Worm (Caenorhabditis elegans) whole organism, late embryonic: Measurements from ENCODE around the gene str-103.

ENCODE experiments used
- F13H6.1 ChIP-seq: sonication (generic microtip); optimal IDR thresholded peaks from 2 replicates; lab custom pipeline; 2016; ENCODE audit warnings: missing genetic modification characterization, missing compliant biosample characterization
- K02D7.2 ChIP-seq: sonication (generic microtip); optimal IDR thresholded peaks from 2 replicates; lab custom pipeline; 2017; ENCODE audit warnings: mild to moderate bottlenecking, missing genetic modification characterization, missing compliant biosample characterization
- K09A11.1 ChIP-seq: sonication (generic microtip); optimal IDR thresholded peaks from 2 replicates; lab custom pipeline; 2017; ENCODE audit warnings: antibody characterized with exemption, mild to moderate bottlenecking, missing genetic modification characterization, missing compliant biosample characterization; ENCODE audit not compliant: insufficient read depth
- ceh-31 ChIP-seq: sonication (generic microtip); optimal IDR thresholded peaks from 2 replicates; lab custom pipeline; 2016; ENCODE audit warnings: missing genetic modification characterization, missing compliant biosample characterization
- elt-2 ChIP-seq: sonication (generic microtip); optimal IDR thresholded peaks from 2 replicates; lab custom pipeline; 2016; ENCODE audit warnings: missing genetic modification reagents, missing genetic modification characterization, missing compliant biosample characterization

ce11 chrV:16132215-16132614, 13.7 kb upstream of the str-103 start:
- no peak for TF ChIP-seq F13H6.1
- TF ChIP-seq elt-2 (tag; lab: Kevin White, UChicago): no peak
- no peak for TF ChIP-seq K02D7.2 (tag; lab: Kevin White, UChicago)
- TF ChIP-seq K09A11.1: no peak
- TF ChIP-seq ceh-31 (tag; lab: Kevin White, UChicago): no peak
